Fruit fly (Drosophila melanogaster) whole organism: ENCODE results near the gene CG6865.

Source experiments
- CG8478 ChIP-seq: fragments of >200 bp; optimal IDR thresholded peaks from 2 replicates; lab custom pipeline; 2018; ENCODE audit warnings: inconsistent platforms
- Dll ChIP-seq: fragments of >200 bp; optimal IDR thresholded peaks from 2 replicates; lab custom pipeline; 2017
- pan ChIP-seq: fragments of >200 bp; optimal IDR thresholded peaks from 2 replicates; lab custom pipeline; 2017
- psq ChIP-seq: fragments of >200 bp; optimal IDR thresholded peaks from 2 replicates; lab custom pipeline; 2017
- usp ChIP-seq: fragments of >200 bp; optimal IDR thresholded peaks from 2 replicates; lab custom pipeline; 2017; ENCODE audit warnings: missing biosample characterization, missing genetic modification characterization, mixed read lengths

DNA sequence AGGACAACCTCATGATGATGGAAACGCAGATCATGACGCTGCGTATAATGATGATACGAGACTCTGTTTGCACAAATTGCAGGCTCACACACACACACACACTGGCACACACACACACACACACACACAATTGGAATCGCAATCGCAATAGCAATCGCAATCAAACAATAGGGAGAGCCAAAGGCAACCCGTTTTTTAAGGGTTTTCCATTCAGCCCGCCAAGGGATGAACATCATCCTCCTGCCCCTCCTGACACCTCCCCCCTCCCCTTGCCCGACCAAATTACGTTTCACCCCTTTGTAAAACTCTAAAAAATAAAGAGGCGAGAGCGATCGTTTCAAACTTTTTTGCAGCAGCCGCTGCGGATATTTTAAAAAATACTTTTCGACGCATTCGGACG is 11.2 kb upstream of the CG6865 start:
- TF ChIP-seq psq (lab: Kevin White, UChicago), result no peak
- TF ChIP-seq usp, result no peak
- TF ChIP-seq CG8478, result no peak
- TF ChIP-seq Dll (lab: Kevin White, UChicago), result no peak
- no peak for TF ChIP-seq pan (lab: Kevin White, UChicago)
